Worm (Caenorhabditis elegans) whole organism, L4 larva: ENCODE data around the gene F44E2.3.

ENCODE experiments used
- duxl-1 ChIP-seq: sonication (generic microtip); optimal IDR thresholded peaks from 2 replicates; lab custom pipeline; 2016; ENCODE audit warnings: mild to moderate bottlenecking, missing genetic modification characterization, moderate library complexity, missing compliant biosample characterization; ENCODE audit not compliant: poor library complexity
- lin-13 ChIP-seq: fragments of 150-350 bp; optimal IDR thresholded peaks from 2 replicates; lab custom pipeline; 2014; ENCODE audit warnings: missing biosample characterization, missing genetic modification reagents, missing genetic modification characterization
- nhr-10 ChIP-seq: fragments of 150-350 bp; optimal IDR thresholded peaks from 2 replicates; lab custom pipeline; 2014; ENCODE audit warnings: missing biosample characterization, missing genetic modification characterization
- nhr-28 ChIP-seq: fragments of 150-350 bp; optimal IDR thresholded peaks from 2 replicates; lab custom pipeline; 2014; ENCODE audit warnings: missing biosample characterization, missing genetic modification characterization
- pha-4 ChIP-seq, 2 experiments: fragments of 150-350 bp in 1 of 2; fragments of 200-800 bp in 1 of 2; sonication (Bioruptor generic) in 1 of 2; IDR thresholded peaks in 1 of 2; optimal IDR thresholded peaks in 1 of 2; 2 replicates each; pipeline versions ENCODE4 v1.3.6 to Lab custom; 2014 to 2022; ENCODE audit warnings: missing genetic modification characterization in 2 of 2, missing genetic modification reagents in 2 of 2, missing biosample characterization in 1 of 2, missing compliant biosample characterization in 1 of 2
- set-16 ChIP-seq: fragments of 200-800 bp; sonication (Bioruptor generic); IDR thresholded peaks from 2 replicates; pipeline ENCODE4 v1.3.6; 2022; ENCODE audit warnings: missing genetic modification reagents, missing genetic modification characterization, missing compliant biosample characterization
- unc-39 ChIP-seq: sonication (generic microtip); optimal IDR thresholded peaks from 2 replicates; lab custom pipeline; 2017; ENCODE audit warnings: missing biosample characterization, missing genetic modification characterization

- TF ChIP-seq nhr-10 (tag; lab: Kevin White, UChicago) (peak; percentile 96), pha-4 (GFP tag; IDR thresholded peaks at IDR 0.05; lab: Robert Waterston, UW) (peak; percentile 81), pha-4 (tag; optimal IDR thresholded peaks at IDR 0.05; lab: Kevin White, UChicago) (peak; percentile 86), nhr-28 (tag; lab: Kevin White, UChicago) (peak; percentile 96), duxl-1 (peak; percentile 57), unc-39 (tag; lab: Kevin White, UChicago) (no peak), lin-13 (peak; percentile 93), set-16 (GFP tag; lab: Robert Waterston, UW) (peak; percentile 77; the same call in 1 of the 2 replicates)
These were observed 27.0 kb downstream of the F44E2.3 start for ce11 chrIII:8801864-8802818.
